Fruit fly (Drosophila melanogaster) whole organism, adult: Measurements from ENCODE around the gene Mondo.

Experiments
- CG11617 ChIP-seq: fragments of 200-800 bp; sonication (Bioruptor generic); optimal IDR thresholded peaks from 2 replicates; lab custom pipeline; 2017; ENCODE audit warnings: mild to moderate bottlenecking, missing biosample characterization, missing genetic modification reagents, missing genetic modification characterization
- CG12768 ChIP-seq: fragments of 200-800 bp; sonication (Bioruptor generic); optimal IDR thresholded peaks from 2 replicates; lab custom pipeline; 2017; ENCODE audit warnings: missing biosample characterization, missing genetic modification characterization, mild to moderate bottlenecking, moderate library complexity, missing genetic modification reagents
- CG14711 ChIP-seq: fragments of 200-800 bp; sonication (Bioruptor generic); optimal IDR thresholded peaks from 2 replicates; lab custom pipeline; 2018; ENCODE audit warnings: missing biosample characterization, mild to moderate bottlenecking, missing genetic modification characterization, moderate library complexity
- CG1620 ChIP-seq: fragments of 200-800 bp; sonication (Bioruptor generic); optimal IDR thresholded peaks from 2 replicates; lab custom pipeline; 2016; ENCODE audit warnings: missing biosample characterization, missing genetic modification characterization
- CG33017 ChIP-seq: fragments of 200-800 bp; sonication (Bioruptor generic); optimal IDR thresholded peaks from 2 replicates; lab custom pipeline; 2018; ENCODE audit warnings: missing biosample characterization, mild to moderate bottlenecking, missing genetic modification characterization, moderate library complexity
- CG5204 ChIP-seq: fragments of 200-800 bp; sonication (Bioruptor generic); optimal IDR thresholded peaks from 2 replicates; lab custom pipeline; 2016; ENCODE audit warnings: missing biosample characterization, missing genetic modification characterization
- CG7045 ChIP-seq: fragments of 200-800 bp; sonication (Bioruptor generic); optimal IDR thresholded peaks from 2 replicates; lab custom pipeline; 2017; ENCODE audit warnings: missing biosample characterization, mild to moderate bottlenecking, missing genetic modification characterization
- CG7101 ChIP-seq: fragments of 200-800 bp; sonication (Bioruptor generic); optimal IDR thresholded peaks from 2 replicates; lab custom pipeline; 2018; ENCODE audit warnings: missing biosample characterization, mild to moderate bottlenecking, missing genetic modification characterization, moderate library complexity
- Clk ChIP-seq: fragments of 200-800 bp; sonication (Bioruptor generic); optimal IDR thresholded peaks from 2 replicates; lab custom pipeline; 2017; ENCODE audit warnings: missing biosample characterization, missing genetic modification characterization
- Crg-1 ChIP-seq: fragments of 200-800 bp; sonication (Bioruptor generic); optimal IDR thresholded peaks from 2 replicates; lab custom pipeline; 2016; ENCODE audit warnings: missing biosample characterization, missing genetic modification characterization
- Hr96 ChIP-seq: fragments of 200-800 bp; sonication (Bioruptor generic); optimal IDR thresholded peaks from 2 replicates; lab custom pipeline; 2016; ENCODE audit warnings: missing biosample characterization, missing genetic modification characterization
- Mnt ChIP-seq: fragments of 200-800 bp; sonication (Bioruptor generic); optimal IDR thresholded peaks from 2 replicates; lab custom pipeline; 2016; ENCODE audit warnings: missing biosample characterization, mild to moderate bottlenecking, missing genetic modification characterization
- bab1 ChIP-seq: fragments of 200-800 bp; sonication (Bioruptor generic); optimal IDR thresholded peaks from 3 replicates; lab custom pipeline; 2019; ENCODE audit warnings: missing biosample characterization, mild to moderate bottlenecking, missing genetic modification characterization, moderate library complexity
- cic ChIP-seq: fragments of 200-800 bp; sonication (Bioruptor generic); optimal IDR thresholded peaks from 2 replicates; lab custom pipeline; 2017; ENCODE audit warnings: missing biosample characterization, mild to moderate bottlenecking, missing genetic modification characterization, moderate library complexity
- cnc ChIP-seq, 2 experiments: fragments of >200 bp; optimal IDR thresholded peaks; 2 replicates each; lab custom pipeline; 2017
- kay ChIP-seq: fragments of 200-800 bp; sonication (Bioruptor generic); peaks from one replicate; lab custom pipeline; 2016; ENCODE audit warnings: missing biosample characterization, missing genetic modification characterization, borderline replicate concordance
- ovo ChIP-seq: fragments of 200-800 bp; sonication (Bioruptor generic); optimal IDR thresholded peaks from 2 replicates; lab custom pipeline; 2016; ENCODE audit warnings: missing biosample characterization, missing genetic modification characterization
- pad ChIP-seq: fragments of 200-800 bp; sonication (Bioruptor generic); optimal IDR thresholded peaks from 3 replicates; lab custom pipeline; 2017; ENCODE audit warnings: missing biosample characterization, missing genetic modification characterization, mild to moderate bottlenecking, moderate library complexity, missing genetic modification reagents
- tj ChIP-seq: fragments of 200-800 bp; sonication (Bioruptor generic); optimal IDR thresholded peaks from 3 replicates; lab custom pipeline; 2017; ENCODE audit warnings: missing biosample characterization, mild to moderate bottlenecking, missing genetic modification characterization, moderate library complexity
- toe ChIP-seq: fragments of 200-800 bp; sonication (Bioruptor generic); optimal IDR thresholded peaks from 2 replicates; lab custom pipeline; 2016; ENCODE audit warnings: missing biosample characterization, missing genetic modification characterization

Mondo gene

DNA sequence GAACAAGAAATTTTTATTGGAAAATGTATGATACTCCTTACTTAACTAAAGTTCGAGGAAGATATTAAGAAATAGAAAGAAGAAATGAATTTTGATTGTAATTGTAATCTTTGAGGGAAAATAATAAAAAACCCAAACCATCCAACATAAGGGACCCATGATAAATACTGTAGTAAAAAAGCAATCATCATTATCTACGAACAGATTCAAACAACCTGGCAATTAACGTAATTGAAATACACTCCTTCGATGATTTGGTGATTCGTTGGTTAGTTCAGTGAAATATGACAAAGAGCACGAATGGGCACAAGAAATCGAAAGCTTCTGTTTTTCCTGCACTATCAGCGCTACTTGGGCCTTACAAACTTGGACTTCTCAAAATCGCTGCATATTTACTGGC lies 19.4 kb downstream of the Mondo start, which contains the start of gene Gr39a:
Gr39a (plus strand) TSS at position 301 of the 400 bp plus-strand sequence.
- TF ChIP-seq CG14711 (tag; lab: Kevin White, UChicago) (no peak), Hr96 (GFP tag; lab: Kevin White, UChicago) (no peak), CG11617 (GFP tag; lab: Kevin White, UChicago) (no peak), Mnt (no peak), ovo (GFP tag; lab: Kevin White, UChicago) (no peak), kay (GFP tag; lab: Kevin White, UChicago) (no peak), bab1 (no peak), cic (GFP tag; lab: Kevin White, UChicago) (no peak), cnc (optimal IDR thresholded peaks at IDR 0.05; lab: Kevin White, UChicago) (no peak), CG7101 (tag; lab: Kevin White, UChicago) (no peak), Clk (GFP tag; lab: Kevin White, UChicago) (no peak), CG7045 (no peak), toe (GFP tag; lab: Kevin White, UChicago) (no peak), pad (GFP tag; lab: Kevin White, UChicago) (no peak)

DNA sequence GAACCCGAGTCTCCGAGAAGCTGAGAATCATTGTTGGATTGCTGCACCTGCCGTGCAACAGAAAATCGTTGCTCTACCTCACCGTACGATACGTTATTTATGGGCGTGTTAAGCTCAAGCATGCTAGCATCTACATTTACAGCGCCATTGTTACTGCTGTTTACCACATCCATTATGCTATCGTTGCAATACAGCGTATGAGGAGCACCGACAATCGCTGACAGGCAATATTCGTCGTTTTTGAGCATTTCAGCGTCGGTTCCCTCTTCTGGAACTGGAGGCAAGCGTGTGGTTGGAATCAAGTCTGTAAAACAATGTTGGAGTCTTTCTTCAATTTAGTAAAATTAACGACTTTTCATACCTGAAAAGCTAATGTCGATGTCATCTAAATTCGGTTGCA lies 20.7 kb downstream of the Mondo start:
- no peak for TF ChIP-seq Clk (GFP tag; lab: Kevin White, UChicago)
- TF ChIP-seq tj (GFP tag; lab: Kevin White, UChicago), result peak; percentile 95
- TF ChIP-seq CG7101 (tag; lab: Kevin White, UChicago), result no peak
- TF ChIP-seq cnc (optimal IDR thresholded peaks at IDR 0.05; lab: Kevin White, UChicago), result no peak

DNA sequence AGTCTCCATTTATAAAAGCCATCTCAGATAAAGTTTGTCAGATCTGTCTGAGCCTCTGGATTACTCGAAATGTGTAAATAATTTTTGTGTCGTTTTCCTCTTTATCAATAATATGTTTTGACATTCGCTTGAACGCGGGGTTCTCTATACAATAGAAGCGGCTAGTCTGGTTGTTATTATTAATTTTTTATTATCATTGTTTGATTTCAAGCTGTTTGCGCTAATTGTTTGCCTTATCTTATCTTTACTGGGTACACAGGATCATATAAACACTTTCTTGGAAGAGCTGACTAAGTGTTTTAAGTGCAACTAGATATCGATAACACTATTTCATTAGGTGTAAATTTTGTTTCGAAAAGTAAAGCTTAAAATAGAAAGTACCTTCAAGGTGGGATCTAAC lies 41.7 kb downstream of the Mondo start:
- TF ChIP-seq Hr96 (GFP tag; lab: Kevin White, UChicago) (no peak), cic (GFP tag; lab: Kevin White, UChicago) (peak; percentile 66), kay (GFP tag; lab: Kevin White, UChicago) (peak; percentile 63)

DNA sequence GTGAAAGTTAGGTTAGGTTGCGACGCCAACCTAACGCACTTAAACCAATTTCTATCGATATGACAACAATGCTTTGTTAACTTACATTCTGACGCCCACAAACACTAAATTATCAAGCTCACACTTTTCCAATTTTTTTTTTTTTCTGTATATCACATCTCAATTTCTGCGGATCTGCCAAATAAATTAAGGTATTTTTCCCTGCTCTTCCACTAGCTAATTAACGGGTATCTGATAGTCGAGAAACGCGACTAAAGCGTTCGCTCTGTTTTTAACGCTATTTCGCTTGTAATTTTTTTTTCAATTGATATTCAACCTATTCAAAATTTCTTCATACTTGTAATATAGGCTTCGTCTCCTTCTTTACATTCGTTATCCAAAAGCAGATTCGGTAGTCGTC lies 43.6 kb downstream of the Mondo start:
- TF ChIP-seq bab1, result no peak

DNA sequence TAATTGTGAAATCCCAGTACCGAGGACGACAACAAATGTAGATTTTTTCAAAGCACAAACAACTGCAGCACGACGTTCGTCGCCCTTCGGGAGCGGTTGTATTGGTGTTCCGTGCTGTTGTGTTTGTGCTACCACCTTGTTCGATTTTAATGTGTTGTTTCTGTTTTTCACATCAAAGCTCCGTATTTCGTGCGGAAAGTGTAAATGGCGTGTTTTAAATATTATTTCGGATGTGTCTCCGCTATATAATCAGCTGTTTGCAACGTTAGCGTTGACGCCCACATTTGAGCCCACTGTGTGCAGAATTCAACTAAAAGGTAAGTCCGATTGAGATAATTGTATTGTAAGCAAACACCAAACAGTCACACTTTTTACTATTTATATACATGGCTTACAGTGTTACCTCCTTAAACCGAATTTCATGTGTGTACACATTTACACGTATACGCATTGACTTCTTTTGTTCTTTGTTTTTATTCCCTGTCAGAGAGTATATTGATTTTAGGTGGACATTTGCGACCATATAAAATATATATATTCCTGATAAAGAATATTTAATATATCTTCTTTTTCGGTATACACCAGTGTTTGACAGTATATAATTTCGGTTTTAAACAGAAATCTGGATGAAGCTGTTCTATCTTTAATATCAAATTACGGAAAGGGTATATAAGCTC lies 46.2 kb downstream of the Mondo start:
- TF ChIP-seq cnc (optimal IDR thresholded peaks at IDR 0.05; lab: Kevin White, UChicago) (no peak), CG7101 (tag; lab: Kevin White, UChicago) (peak; percentile 10), toe (GFP tag; lab: Kevin White, UChicago) (no peak), ovo (GFP tag; lab: Kevin White, UChicago) (no peak), CG12768 (GFP tag; lab: Kevin White, UChicago) (peak; percentile 5), CG5204 (GFP tag; lab: Kevin White, UChicago) (no peak), bab1 (peak; percentile 51), Clk (GFP tag; lab: Kevin White, UChicago) (no peak), CG11617 (GFP tag; lab: Kevin White, UChicago) (no peak), Mnt (no peak), tj (GFP tag; lab: Kevin White, UChicago) (peak; percentile 6), cic (GFP tag; lab: Kevin White, UChicago) (no peak), CG14711 (tag; lab: Kevin White, UChicago) (peak; percentile 26), CG33017 (tag; lab: Kevin White, UChicago) (no peak), Crg-1 (peak; percentile 8), CG7045 (no peak), pad (GFP tag; lab: Kevin White, UChicago) (no peak), kay (GFP tag; lab: Kevin White, UChicago) (no peak), Hr96 (GFP tag; lab: Kevin White, UChicago) (no peak), CG1620 (GFP tag; lab: Kevin White, UChicago) (no peak)

DNA sequence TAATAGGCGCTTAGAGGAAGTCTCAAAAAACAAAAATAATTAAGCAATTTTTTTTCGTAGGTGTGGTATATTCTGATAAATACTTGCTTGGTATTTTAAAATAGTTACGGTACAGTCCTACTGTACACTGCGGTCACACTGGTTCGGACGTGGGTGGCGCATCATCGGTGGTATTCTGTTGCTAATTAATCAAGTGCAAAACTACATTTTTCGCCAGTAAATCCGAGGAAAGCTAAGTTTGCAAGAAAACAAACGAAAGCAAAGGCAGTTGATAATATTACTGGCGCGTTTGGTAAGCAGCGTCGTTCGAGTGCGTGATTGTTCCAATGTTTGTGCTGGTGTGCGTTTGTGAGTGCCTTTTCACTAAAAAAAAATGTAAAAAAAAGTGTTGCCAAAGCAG lies 47.0 kb downstream of the Mondo start, which contains the start of gene CG8671:
CG8671 (plus strand) TSS at position 125 of the 400 bp plus-strand sequence.
- TF ChIP-seq CG5204 (GFP tag; lab: Kevin White, UChicago) (no peak), kay (GFP tag; lab: Kevin White, UChicago) (no peak), CG14711 (tag; lab: Kevin White, UChicago) (peak; percentile 18), pad (GFP tag; lab: Kevin White, UChicago) (no peak), CG11617 (GFP tag; lab: Kevin White, UChicago) (peak; percentile 16), Hr96 (GFP tag; lab: Kevin White, UChicago) (no peak), CG1620 (GFP tag; lab: Kevin White, UChicago) (peak; percentile 11), cnc (optimal IDR thresholded peaks at IDR 0.05; lab: Kevin White, UChicago) (no peak), CG7101 (tag; lab: Kevin White, UChicago) (no peak), CG12768 (GFP tag; lab: Kevin White, UChicago) (no peak), CG33017 (tag; lab: Kevin White, UChicago) (no peak), tj (GFP tag; lab: Kevin White, UChicago) (no peak), cic (GFP tag; lab: Kevin White, UChicago) (no peak), toe (GFP tag; lab: Kevin White, UChicago) (no peak), bab1 (peak; percentile 10), Mnt (peak; percentile 7), ovo (GFP tag; lab: Kevin White, UChicago) (no peak), Crg-1 (no peak), CG7045 (no peak)
